Worm (Caenorhabditis elegans) whole organism, late embryonic: ENCODE measurements around the gene lat-1.

Experiments used
- Y22D7AL.16 ChIP-seq: sonication (generic microtip); optimal IDR thresholded peaks from 2 replicates; lab custom pipeline; 2016; ENCODE audit warnings: missing genetic modification characterization, missing compliant biosample characterization
- ceh-34 ChIP-seq: sonication (generic microtip); optimal IDR thresholded peaks from 2 replicates; lab custom pipeline; 2016; ENCODE audit warnings: mild to moderate bottlenecking, missing genetic modification characterization, missing compliant biosample characterization
- madf-2 ChIP-seq: sonication (generic microtip); optimal IDR thresholded peaks from 2 replicates; lab custom pipeline; 2017; ENCODE audit warnings: missing genetic modification characterization, missing compliant biosample characterization
- nhr-11 ChIP-seq: fragments of 150-350 bp; optimal IDR thresholded peaks from 2 replicates; lab custom pipeline; 2014; ENCODE audit warnings: missing biosample characterization, missing genetic modification characterization
- sox-4 ChIP-seq: sonication (generic microtip); optimal IDR thresholded peaks from 2 replicates; lab custom pipeline; 2017; ENCODE audit warnings: mild to moderate bottlenecking, missing genetic modification characterization, inconsistent platforms, missing compliant biosample characterization

DNA sequence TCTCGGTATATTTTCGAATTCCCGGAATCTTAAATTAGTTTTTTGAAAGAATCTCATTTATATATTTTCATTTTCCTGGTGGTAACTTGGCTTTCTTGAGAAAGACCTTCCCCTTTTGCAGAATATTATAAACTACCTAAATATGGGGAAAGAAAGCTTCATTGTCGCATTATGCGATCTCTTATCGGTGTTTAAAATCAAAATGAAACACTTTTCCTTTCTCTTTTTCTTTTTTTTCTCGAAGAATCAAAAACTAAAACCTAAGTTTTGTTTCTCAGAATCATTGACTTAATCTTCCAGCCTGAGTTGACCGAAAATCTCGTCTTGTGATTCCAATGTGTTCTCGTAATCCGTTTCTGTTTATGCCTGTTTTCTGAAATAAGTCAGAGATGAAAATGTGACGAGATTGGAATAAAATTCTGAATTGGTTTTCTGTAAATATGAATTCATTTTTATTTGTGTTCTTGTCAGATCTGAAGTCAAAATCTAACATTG lies 15.9 kb downstream of the lat-1 start:
- TF ChIP-seq sox-4 (tag; lab: Kevin White, UChicago) (no peak), nhr-11 (no peak), ceh-34 (tag; lab: Kevin White, UChicago) (no peak), Y22D7AL.16 (tag; lab: Kevin White, UChicago) (no peak), madf-2 (tag; lab: Kevin White, UChicago) (no peak)
